Worm (Caenorhabditis elegans) whole organism, late embryonic: ENCODE results near the gene K01A6.7.

ENCODE experiments used
- F13H6.1 ChIP-seq: sonication (generic microtip); optimal IDR thresholded peaks from 2 replicates; lab custom pipeline; 2016; ENCODE audit warnings: missing genetic modification characterization, missing compliant biosample characterization
- T23F11.4 ChIP-seq: fragments of 200-800 bp; sonication (Bioruptor generic); optimal IDR thresholded peaks from 2 replicates; lab custom pipeline; 2018; ENCODE audit warnings: mild to moderate bottlenecking, missing genetic modification characterization, missing compliant biosample characterization
- ceh-14 ChIP-seq: sonication (generic microtip); optimal IDR thresholded peaks from 2 replicates; lab custom pipeline; 2016; ENCODE audit warnings: missing genotype, missing genetic modification characterization, missing compliant biosample characterization
- ceh-19 ChIP-seq: fragments of 200-800 bp; sonication (Bioruptor generic); optimal IDR thresholded peaks from 2 replicates; lab custom pipeline; 2018; ENCODE audit warnings: mild to moderate bottlenecking, missing genetic modification characterization, missing compliant biosample characterization
- ceh-30 ChIP-seq: fragments of 150-350 bp; optimal IDR thresholded peaks from 2 replicates; lab custom pipeline; 2014; ENCODE audit warnings: missing biosample characterization, missing genetic modification characterization
- ceh-34 ChIP-seq: sonication (generic microtip); optimal IDR thresholded peaks from 2 replicates; lab custom pipeline; 2016; ENCODE audit warnings: mild to moderate bottlenecking, missing genetic modification characterization, missing compliant biosample characterization
- ceh-9 ChIP-seq: sonication (generic microtip); optimal IDR thresholded peaks from 2 replicates; lab custom pipeline; 2016; ENCODE audit warnings: mild to moderate bottlenecking, missing genetic modification characterization, inconsistent platforms, missing compliant biosample characterization
- che-1 ChIP-seq: sonication (generic microtip); optimal IDR thresholded peaks from 2 replicates; lab custom pipeline; 2016; ENCODE audit warnings: mild to moderate bottlenecking, missing genetic modification characterization, missing compliant biosample characterization
- fax-1 ChIP-seq: sonication (generic microtip); optimal IDR thresholded peaks from 2 replicates; lab custom pipeline; 2016; ENCODE audit warnings: missing genotype, missing genetic modification characterization, missing compliant biosample characterization
- hlh-15 ChIP-seq: sonication (generic microtip); optimal IDR thresholded peaks from 2 replicates; lab custom pipeline; 2016; ENCODE audit warnings: missing genetic modification characterization, missing compliant biosample characterization
- lim-6 ChIP-seq: sonication (generic microtip); optimal IDR thresholded peaks from 2 replicates; lab custom pipeline; 2016; ENCODE audit warnings: missing genetic modification characterization, missing compliant biosample characterization
- madf-2 ChIP-seq: sonication (generic microtip); optimal IDR thresholded peaks from 2 replicates; lab custom pipeline; 2017; ENCODE audit warnings: missing genetic modification characterization, missing compliant biosample characterization
- nfya-1 ChIP-seq: sonication (generic microtip); optimal IDR thresholded peaks from 2 replicates; lab custom pipeline; 2017; ENCODE audit warnings: missing genetic modification characterization, mild to moderate bottlenecking, missing compliant biosample characterization, antibody characterized with exemption, moderate library complexity
- npax-4 ChIP-seq: sonication (generic microtip); optimal IDR thresholded peaks from 2 replicates; lab custom pipeline; 2016; ENCODE audit warnings: missing genetic modification characterization, missing compliant biosample characterization
- odd-2 ChIP-seq: sonication (generic microtip); optimal IDR thresholded peaks from 2 replicates; lab custom pipeline; 2017; ENCODE audit warnings: antibody characterized with exemption, mild to moderate bottlenecking, missing genetic modification characterization, missing compliant biosample characterization
- pag-3 ChIP-seq: sonication (generic microtip); optimal IDR thresholded peaks from 2 replicates; lab custom pipeline; 2016; ENCODE audit warnings: missing compliant biosample characterization, missing genetic modification characterization, borderline replicate concordance
- pha-2 ChIP-seq: sonication (generic microtip); optimal IDR thresholded peaks from 2 replicates; lab custom pipeline; 2017; ENCODE audit warnings: mild to moderate bottlenecking, missing genetic modification characterization, missing compliant biosample characterization
- pqm-1 ChIP-seq: sonication (generic microtip); optimal IDR thresholded peaks from 2 replicates; lab custom pipeline; 2016; ENCODE audit warnings: missing genetic modification characterization, missing compliant biosample characterization
- ref-2 ChIP-seq: sonication (generic microtip); optimal IDR thresholded peaks from 2 replicates; lab custom pipeline; 2016; ENCODE audit warnings: missing genetic modification characterization, missing compliant biosample characterization
- rnt-1 ChIP-seq: sonication (generic microtip); optimal IDR thresholded peaks from 2 replicates; lab custom pipeline; 2016; ENCODE audit warnings: missing genetic modification characterization, missing compliant biosample characterization
- syd-9 ChIP-seq: sonication (generic microtip); optimal IDR thresholded peaks from 2 replicates; lab custom pipeline; 2016; ENCODE audit warnings: mild to moderate bottlenecking, missing genetic modification characterization, moderate library complexity, missing compliant biosample characterization
- tbx-2 ChIP-seq: sonication (generic microtip); optimal IDR thresholded peaks from 2 replicates; lab custom pipeline; 2016; ENCODE audit warnings: missing genetic modification characterization, missing compliant biosample characterization
- tbx-7 ChIP-seq: sonication (generic microtip); optimal IDR thresholded peaks from 2 replicates; lab custom pipeline; 2016; ENCODE audit warnings: missing genotype, missing genetic modification characterization, missing compliant biosample characterization
- ttx-3 ChIP-seq: sonication (generic microtip); optimal IDR thresholded peaks from 2 replicates; lab custom pipeline; 2016; ENCODE audit warnings: missing genetic modification reagents, missing genetic modification characterization, missing compliant biosample characterization
- unc-42 ChIP-seq: sonication (generic microtip); optimal IDR thresholded peaks from 2 replicates; lab custom pipeline; 2016; ENCODE audit warnings: missing genotype, missing genetic modification characterization, missing compliant biosample characterization
- unc-55 ChIP-seq: sonication (generic microtip); optimal IDR thresholded peaks from 2 replicates; lab custom pipeline; 2017; ENCODE audit warnings: missing biosample characterization, missing genetic modification reagents, missing genetic modification characterization
- unc-86 ChIP-seq: sonication (generic microtip); optimal IDR thresholded peaks from 2 replicates; lab custom pipeline; 2016; ENCODE audit warnings: missing genetic modification characterization, missing compliant biosample characterization

The K01A6.7 gene

DNA sequence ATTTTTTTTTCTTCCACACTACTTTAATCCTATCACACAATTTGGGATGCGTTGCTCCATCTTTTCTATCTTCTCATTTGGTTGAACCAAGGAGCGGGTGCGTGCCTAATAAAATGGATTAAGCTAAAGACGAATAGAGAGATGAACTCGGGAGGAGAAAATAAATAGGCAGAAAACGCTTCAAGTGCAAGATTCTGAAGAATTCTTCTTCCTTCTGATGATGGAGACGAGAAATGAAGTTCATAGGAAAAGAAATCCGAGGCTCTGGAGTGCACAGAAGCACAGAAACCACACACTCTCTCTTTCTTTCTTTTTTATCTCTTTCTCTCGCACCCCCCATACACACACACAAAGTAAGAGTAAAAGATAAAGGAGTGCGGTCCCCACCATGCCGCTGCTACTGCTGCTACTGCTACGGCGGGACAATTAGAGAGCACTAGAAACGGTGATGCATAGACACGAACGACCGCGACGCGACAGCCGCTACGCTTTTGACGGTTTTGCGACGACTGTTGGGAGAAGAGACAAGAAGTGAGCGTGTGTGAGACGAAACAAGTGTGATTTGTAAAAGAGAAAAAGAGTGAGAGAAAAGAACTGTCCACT, 46.2 kb downstream of the K01A6.7 start (continued):
- TF ChIP-seq T23F11.4 (GFP tag; lab: Kevin White, UChicago) (no peak), tbx-7 (tag; lab: Kevin White, UChicago) (peak; percentile 1), pqm-1 (tag; lab: Kevin White, UChicago) (peak; percentile 44), madf-2 (tag; lab: Kevin White, UChicago) (peak; percentile 29), ceh-14 (peak; percentile 6), unc-86 (tag; lab: Kevin White, UChicago) (no peak), odd-2 (tag; lab: Kevin White, UChicago) (peak; percentile 18), ceh-34 (peak; percentile 69), F13H6.1 (tag; lab: Kevin White, UChicago) (peak; percentile 46), npax-4 (no peak), pha-2 (peak; percentile 45), unc-42 (tag; lab: Kevin White, UChicago) (peak; percentile 98), syd-9 (tag; lab: Kevin White, UChicago) (peak; percentile 52), ceh-19 (GFP tag; lab: Kevin White, UChicago) (peak; percentile 73), ref-2 (tag; lab: Kevin White, UChicago) (peak; percentile 85)

DNA sequence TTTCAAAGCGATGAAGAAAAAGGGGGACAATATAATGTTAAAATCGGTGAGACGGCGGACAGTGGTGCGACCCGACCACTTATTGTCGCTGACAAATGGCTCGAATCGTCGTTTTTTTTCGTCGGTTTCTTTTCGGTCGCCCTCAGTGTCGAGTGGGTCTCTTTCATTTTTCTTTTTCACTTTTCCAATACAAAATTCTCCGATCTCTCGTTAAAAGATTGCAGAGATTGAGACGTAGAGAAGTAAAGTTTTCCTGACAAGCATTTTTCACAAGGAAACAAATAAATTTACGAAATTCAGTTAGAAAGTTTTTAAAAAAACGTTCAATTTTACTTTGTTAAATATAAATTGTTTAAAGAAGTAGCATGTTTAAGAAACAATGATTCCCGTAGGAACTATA, 46.8 kb downstream of the K01A6.7 start:
- TF ChIP-seq hlh-15 (no peak), ttx-3 (tag; lab: Kevin White, UChicago) (no peak), che-1 (tag; lab: Kevin White, UChicago) (no peak), ceh-30 (no peak), ceh-9 (no peak), pag-3 (tag; lab: Kevin White, UChicago) (no peak), lim-6 (tag; lab: Kevin White, UChicago) (no peak), tbx-2 (tag; lab: Kevin White, UChicago) (no peak), T23F11.4 (GFP tag; lab: Kevin White, UChicago) (no peak), rnt-1 (no peak), ceh-34 (no peak), fax-1 (tag; lab: Kevin White, UChicago) (no peak), pqm-1 (tag; lab: Kevin White, UChicago) (no peak)

DNA sequence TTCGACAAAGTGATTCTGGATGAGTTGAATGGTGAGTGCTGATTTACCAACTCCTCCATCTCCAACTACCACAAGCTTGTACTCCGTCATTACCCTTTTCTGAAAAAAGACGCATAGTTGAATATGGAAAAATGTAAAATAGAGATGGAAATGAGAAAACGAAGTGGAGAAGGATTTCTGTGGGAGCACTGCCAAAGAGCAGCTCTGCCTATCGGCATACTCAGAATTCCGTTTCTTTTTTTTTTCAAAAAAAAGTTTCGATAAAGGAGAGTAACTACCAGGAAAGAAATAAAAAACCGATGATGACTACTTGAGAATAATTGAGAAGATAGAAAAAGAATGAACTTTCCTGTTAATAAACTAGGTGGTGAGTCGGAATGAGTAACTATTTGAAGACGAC, 47.4 kb downstream of the K01A6.7 start, which contains the start of gene let-60:
let-60 (minus strand) TSS at position 101 of the 400 bp plus-strand sequence.
- no peak for TF ChIP-seq unc-55 (GFP tag; lab: Kevin White, UChicago)
- TF ChIP-seq ttx-3 (tag; lab: Kevin White, UChicago), result no peak
- TF ChIP-seq nfya-1, result no peak
